Worm (Caenorhabditis elegans): ENCODE results near the gene pigb-1.

DNA sequence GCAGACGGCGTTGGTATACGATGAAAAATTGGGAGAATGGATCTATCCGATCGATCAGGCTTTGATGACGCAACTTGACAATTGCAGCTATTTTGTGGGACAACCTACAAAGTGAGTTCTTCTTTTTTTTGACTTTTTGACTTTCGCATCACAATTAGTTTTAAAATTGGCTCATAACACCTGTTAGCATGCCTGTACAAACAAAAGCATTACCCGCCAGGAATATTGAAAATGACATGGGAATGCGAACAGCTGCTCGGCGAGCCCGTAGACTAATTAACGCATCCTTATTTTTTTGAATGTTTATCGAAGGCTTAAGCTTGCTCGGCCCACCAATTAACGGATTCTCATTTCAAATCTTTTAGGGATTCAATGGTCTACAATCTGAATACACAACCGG, 5.6 kb downstream of the pigb-1 start:
- TF ChIP-seq blmp-1 (tag; optimal IDR thresholded peaks at IDR 0.05) (no peak), hlh-1 (tag; optimal IDR thresholded peaks at IDR 0.05) (no peak), snpc-4 (tag; optimal IDR thresholded peaks at IDR 0.05) (no peak), mab-5 (tag; optimal IDR thresholded peaks at IDR 0.05) (no peak)

Data from whole organism, mixed stage, embryonic.